Fruit fly (Drosophila melanogaster) whole organism, wandering third instar larva: ENCODE results near the gene Coa7.
A peak's percentile ranks its signal among the peaks of the same experiment; 100 is the strongest.

Experiments used
- Abd-B ChIP-seq: fragments of >200 bp; optimal IDR thresholded peaks from 2 replicates; lab custom pipeline; 2017; ENCODE audit warnings: missing biosample characterization, missing genetic modification characterization
- CG32264 ChIP-seq: fragments of 200-800 bp; sonication (Bioruptor generic); optimal IDR thresholded peaks from 2 replicates; lab custom pipeline; 2016; ENCODE audit warnings: missing biosample characterization, missing genetic modification characterization
- CG9705 ChIP-seq: fragments of 200-800 bp; sonication (Bioruptor generic); optimal IDR thresholded peaks from 2 replicates; lab custom pipeline; 2018; ENCODE audit warnings: missing biosample characterization, mild to moderate bottlenecking, missing genetic modification characterization
- CrebA ChIP-seq: fragments of 200-800 bp; sonication (Bioruptor generic); optimal IDR thresholded peaks from 2 replicates; lab custom pipeline; 2016; ENCODE audit warnings: missing biosample characterization, mild to moderate bottlenecking, missing genetic modification characterization, borderline replicate concordance
- Dfd ChIP-seq: fragments of >200 bp; optimal IDR thresholded peaks from 2 replicates; lab custom pipeline; 2017; ENCODE audit warnings: missing biosample characterization, missing genetic modification characterization
- Dif ChIP-seq: fragments of 200-275, 200-300 bp; sonication (Bioruptor generic); optimal IDR thresholded peaks from 2 replicates; lab custom pipeline; 2018; ENCODE audit warnings: missing biosample characterization, missing genetic modification characterization; ENCODE audit not compliant: partially characterized antibody
- GATAd ChIP-seq: sonication (Bioruptor generic); optimal IDR thresholded peaks from 2 replicates; lab custom pipeline; 2016; ENCODE audit warnings: missing biosample characterization, missing genetic modification characterization
- HLH106 ChIP-seq: fragments of 200-800 bp; optimal IDR thresholded peaks from 3 replicates; lab custom pipeline; 2019; ENCODE audit warnings: missing biosample characterization, mild to moderate bottlenecking, missing genetic modification characterization, moderate library complexity
- Hnf4 ChIP-seq: fragments of 200-800 bp; sonication (Bioruptor generic); optimal IDR thresholded peaks from 2 replicates; lab custom pipeline; 2016; ENCODE audit warnings: missing biosample characterization, mild to moderate bottlenecking, missing genetic modification characterization
- Hr78 ChIP-seq: fragments of >200 bp; optimal IDR thresholded peaks from 2 replicates; lab custom pipeline; 2017; ENCODE audit warnings: missing biosample characterization, missing genetic modification characterization
- Hr83 ChIP-seq: fragments of 200-300 bp; sonication (Bioruptor generic); optimal IDR thresholded peaks from 2 replicates; lab custom pipeline; 2016; ENCODE audit warnings: missing biosample characterization, mild to moderate bottlenecking, missing genetic modification characterization, moderate library complexity; ENCODE audit not compliant: poor library complexity, severe bottlenecking
- Jra ChIP-seq: sonication (Bioruptor generic); optimal IDR thresholded peaks from 2 replicates; lab custom pipeline; 2016; ENCODE audit warnings: missing biosample characterization, missing genetic modification characterization
- Mio ChIP-seq: sonication (Bioruptor generic); optimal IDR thresholded peaks from 2 replicates; lab custom pipeline; 2016; ENCODE audit warnings: missing biosample characterization, missing genetic modification characterization
- Myc ChIP-seq: fragments of >200 bp; optimal IDR thresholded peaks from 2 replicates; lab custom pipeline; 2017
- N ChIP-seq: fragments of >200 bp; optimal IDR thresholded peaks from 2 replicates; lab custom pipeline; 2018; ENCODE audit warnings: missing biosample characterization, missing external identifiers, missing genetic modification characterization
- Rel ChIP-seq, 2 experiments: fragments of 200-800 bp; sonication (Bioruptor generic) in 1 of 2; optimal IDR thresholded peaks; 2 replicates in 1 of 2; 3 replicates in 1 of 2; lab custom pipeline; 2016 to 2019; ENCODE audit warnings: mild to moderate bottlenecking in 2 of 2, missing biosample characterization in 2 of 2, missing genetic modification characterization in 2 of 2, moderate library complexity in 1 of 2
- Sp1 ChIP-seq: fragments of 200-800 bp; sonication (Bioruptor generic); optimal IDR thresholded peaks from 3 replicates; lab custom pipeline; 2019; ENCODE audit warnings: missing biosample characterization, mild to moderate bottlenecking, missing genetic modification characterization, moderate library complexity
- Vsx2 ChIP-seq: fragments of 200-300, 225-300 bp; sonication (Bioruptor generic); optimal IDR thresholded peaks from 2 replicates; lab custom pipeline; 2018; ENCODE audit warnings: missing biosample characterization, missing genetic modification characterization; ENCODE audit not compliant: partially characterized antibody
- br ChIP-seq: fragments of 200-800 bp; sonication (Bioruptor generic); optimal IDR thresholded peaks from 2 replicates; lab custom pipeline; 2016; ENCODE audit warnings: missing biosample characterization, missing genetic modification characterization
- brk ChIP-seq: fragments of 200-800 bp; sonication (Bioruptor generic); optimal IDR thresholded peaks from 2 replicates; lab custom pipeline; 2016; ENCODE audit warnings: missing biosample characterization, mild to moderate bottlenecking, missing genetic modification characterization
- dl ChIP-seq, 2 experiments: fragments of 175-275, 200-275 bp in 1 of 2; fragments of 200-275 bp in 1 of 2; sonication (Bioruptor generic); optimal IDR thresholded peaks; lab custom pipeline; 2018; ENCODE audit warnings: mild to moderate bottlenecking in 2 of 2, missing biosample characterization in 2 of 2, missing genetic modification characterization in 2 of 2, moderate library complexity in 2 of 2; ENCODE audit not compliant: partially characterized antibody in 2 of 2, insufficient read depth in 1 of 2
- dmrt93B ChIP-seq: fragments of 200-800 bp; sonication (Bioruptor generic); optimal IDR thresholded peaks from 2 replicates; lab custom pipeline; 2018; ENCODE audit warnings: missing biosample characterization, mild to moderate bottlenecking, missing genetic modification characterization
- dsf ChIP-seq: sonication (Bioruptor generic); optimal IDR thresholded peaks from 2 replicates; lab custom pipeline; 2016; ENCODE audit warnings: missing biosample characterization, missing genetic modification characterization, borderline replicate concordance
- ey ChIP-seq: fragments of 200-800 bp; sonication (Bioruptor generic); optimal IDR thresholded peaks from 2 replicates; lab custom pipeline; 2016; ENCODE audit warnings: missing biosample characterization, missing genetic modification characterization
- foxo ChIP-seq, 2 experiments: fragments of 200-800 bp; sonication (Bioruptor generic); optimal IDR thresholded peaks; 2 replicates in 1 of 2; 3 replicates in 1 of 2; lab custom pipeline; 2016 to 2017; ENCODE audit warnings: missing biosample characterization in 2 of 2, missing genetic modification characterization in 2 of 2
- fru ChIP-seq: fragments of 200-800 bp; sonication (Bioruptor generic); optimal IDR thresholded peaks from 3 replicates; lab custom pipeline; 2016; ENCODE audit warnings: missing biosample characterization, mild to moderate bottlenecking, missing genetic modification characterization
- h ChIP-seq: fragments of 200-800 bp; sonication (Bioruptor generic); optimal IDR thresholded peaks from 3 replicates; lab custom pipeline; 2016; ENCODE audit warnings: missing biosample characterization, mild to moderate bottlenecking, missing genetic modification characterization
- jim ChIP-seq: fragments of 175-275, 200-325 bp; sonication (Bioruptor generic); optimal IDR thresholded peaks from 2 replicates; lab custom pipeline; 2016; ENCODE audit warnings: missing biosample characterization, mild to moderate bottlenecking, missing genetic modification characterization
- lola ChIP-seq: fragments of >200 bp; optimal IDR thresholded peaks from 2 replicates; lab custom pipeline; 2017; ENCODE audit warnings: missing biosample characterization, missing genetic modification characterization
- pan ChIP-seq: fragments of >200 bp; optimal IDR thresholded peaks from 2 replicates; lab custom pipeline; 2017
- psq ChIP-seq: fragments of 200-800 bp; sonication (Bioruptor generic); optimal IDR thresholded peaks from 3 replicates; lab custom pipeline; 2017; ENCODE audit warnings: missing biosample characterization, mild to moderate bottlenecking, missing genetic modification characterization, moderate library complexity
- rgr ChIP-seq: fragments of 200-800 bp; sonication (Bioruptor generic); optimal IDR thresholded peaks from 3 replicates; lab custom pipeline; 2016; ENCODE audit warnings: missing biosample characterization, mild to moderate bottlenecking, missing genetic modification characterization
- sage ChIP-seq: fragments of 200-800 bp; sonication (Bioruptor generic); optimal IDR thresholded peaks from 2 replicates; lab custom pipeline; 2016; ENCODE audit warnings: missing biosample characterization, mild to moderate bottlenecking, missing genetic modification characterization
- sv ChIP-seq: fragments of 200-800 bp; sonication (Bioruptor generic); optimal IDR thresholded peaks from 3 replicates; lab custom pipeline; 2016; ENCODE audit warnings: missing biosample characterization, missing genetic modification characterization
- tai ChIP-seq: sonication (Bioruptor generic); optimal IDR thresholded peaks from 2 replicates; lab custom pipeline; 2016; ENCODE audit warnings: missing biosample characterization, missing genetic modification characterization
- usp ChIP-seq: fragments of >200 bp; optimal IDR thresholded peaks from 2 replicates; lab custom pipeline; 2017; ENCODE audit warnings: missing biosample characterization, missing genetic modification characterization
- woc ChIP-seq: sonication (Bioruptor generic); optimal IDR thresholded peaks from 2 replicates; lab custom pipeline; 2016; ENCODE audit warnings: missing biosample characterization, mild to moderate bottlenecking, missing genetic modification characterization

Gene Coa7

dm6 chrX:23013208-23013607 lies at the start of gene Coa7, which contains the start of gene Rab21:
TSS of gene Coa7 (plus strand) at chrX:23013495.
TSS of gene Rab21 (minus strand) at chrX:23013409.
- no peak for TF ChIP-seq dsf (GFP tag; lab: Kevin White, UChicago)
- peak; percentile 42 for TF ChIP-seq Jra
- TF ChIP-seq Dif, result no peak
- TF ChIP-seq Abd-B, result no peak
- peak; percentile 14 for TF ChIP-seq Myc (lab: Kevin White, UChicago)
- TF ChIP-seq CG9705 (GFP tag; lab: Kevin White, UChicago), result no peak
- TF ChIP-seq HLH106, result no peak
- no peak for TF ChIP-seq brk (GFP tag; lab: Kevin White, UChicago)
- TF ChIP-seq sage (GFP tag; lab: Kevin White, UChicago), result no peak
- TF ChIP-seq sv, result no peak
- TF ChIP-seq lola, result no peak
- TF ChIP-seq CrebA (GFP tag; lab: Kevin White, UChicago), result no peak
- TF ChIP-seq jim (GFP tag; lab: Kevin White, UChicago), result no peak
- TF ChIP-seq Hr83 (GFP tag; lab: Kevin White, UChicago), result no peak
- no peak for TF ChIP-seq dl (GFP tag; optimal IDR thresholded peaks at IDR 0.05; lab: Kevin White, UChicago; ENCODE audit: insufficient read depth in 1 of 2, partially characterized antibody in 2 of 2)
- TF ChIP-seq tai (GFP tag; lab: Kevin White, UChicago), result peak; percentile 53
- no peak for TF ChIP-seq CG32264 (GFP tag; lab: Kevin White, UChicago)
- no peak for TF ChIP-seq ey (GFP tag; lab: Kevin White, UChicago)
- peak; percentile 63 for TF ChIP-seq Hnf4 (GFP tag; lab: Kevin White, UChicago)
- TF ChIP-seq usp (GFP tag; lab: Kevin White, UChicago), result no peak
- no peak for TF ChIP-seq Hr78 (GFP tag; lab: Kevin White, UChicago)
- TF ChIP-seq N, result no peak
- peak; percentile 53 for TF ChIP-seq h
- no peak for TF ChIP-seq Vsx2 (GFP tag; lab: Kevin White, UChicago)
- peak; percentile 13 for TF ChIP-seq GATAd
- peak in 1 of 2 experiments; percentile 10 for TF ChIP-seq foxo (GFP tag; optimal IDR thresholded peaks at IDR 0.05; lab: Kevin White, UChicago)
- TF ChIP-seq Sp1 (GFP tag; lab: Kevin White, UChicago), result no peak
- TF ChIP-seq Rel (GFP tag; optimal IDR thresholded peaks at IDR 0.05; lab: Kevin White, UChicago), result no peak
- TF ChIP-seq Rel (tag; optimal IDR thresholded peaks at IDR 0.05; lab: Kevin White, UChicago), result peak; percentile 20
- TF ChIP-seq woc (GFP tag; lab: Kevin White, UChicago), result no peak
- TF ChIP-seq br, result no peak
- no peak for TF ChIP-seq Dfd (GFP tag; lab: Kevin White, UChicago)
- peak; percentile 12 for TF ChIP-seq fru (GFP tag; lab: Kevin White, UChicago)
- TF ChIP-seq psq (GFP tag; lab: Kevin White, UChicago), result peak; percentile 22
- no peak for TF ChIP-seq Mio
- no peak for TF ChIP-seq pan (lab: Kevin White, UChicago)
- no peak for TF ChIP-seq dmrt93B
- peak; percentile 3 for TF ChIP-seq rgr

- TF ChIP-seq Mio (no peak), fru (GFP tag; lab: Kevin White, UChicago) (no peak), CG32264 (GFP tag; lab: Kevin White, UChicago) (no peak), CG9705 (GFP tag; lab: Kevin White, UChicago) (no peak), sv (no peak), Abd-B (no peak), Rel (GFP tag; optimal IDR thresholded peaks at IDR 0.05; lab: Kevin White, UChicago) (no peak), Rel (tag; optimal IDR thresholded peaks at IDR 0.05; lab: Kevin White, UChicago) (no peak), br (no peak), Jra (no peak), dsf (GFP tag; lab: Kevin White, UChicago) (no peak), GATAd (no peak), psq (GFP tag; lab: Kevin White, UChicago) (no peak), lola (no peak), N (no peak)
- TF ChIP-seq, all 38 proteins: peak for 0
Observed at dm6 chrX:22981508-22981907, 31.8 kb upstream of the Coa7 start.
